Worm (Caenorhabditis elegans) whole organism, late embryonic: ENCODE measurements around the gene fbxb-115.

Experiments used
- C08G9.2 ChIP-seq: sonication (generic microtip); optimal IDR thresholded peaks from 2 replicates; lab custom pipeline; 2016; ENCODE audit warnings: mild to moderate bottlenecking, missing genetic modification characterization, moderate library complexity, missing compliant biosample characterization
- C38D4.7 ChIP-seq: fragments of 200-800 bp; sonication (Bioruptor generic); optimal IDR thresholded peaks from 2 replicates; lab custom pipeline; 2018; ENCODE audit warnings: mild to moderate bottlenecking, missing genetic modification characterization, moderate library complexity, missing compliant biosample characterization
- F13H6.1 ChIP-seq: sonication (generic microtip); optimal IDR thresholded peaks from 2 replicates; lab custom pipeline; 2016; ENCODE audit warnings: missing genetic modification characterization, missing compliant biosample characterization
- K02D7.2 ChIP-seq: sonication (generic microtip); optimal IDR thresholded peaks from 2 replicates; lab custom pipeline; 2017; ENCODE audit warnings: mild to moderate bottlenecking, missing genetic modification characterization, missing compliant biosample characterization
- K09A11.1 ChIP-seq: sonication (generic microtip); optimal IDR thresholded peaks from 2 replicates; lab custom pipeline; 2017; ENCODE audit warnings: antibody characterized with exemption, mild to moderate bottlenecking, missing genetic modification characterization, missing compliant biosample characterization; ENCODE audit not compliant: insufficient read depth
- T23F11.4 ChIP-seq: fragments of 200-800 bp; sonication (Bioruptor generic); optimal IDR thresholded peaks from 2 replicates; lab custom pipeline; 2018; ENCODE audit warnings: mild to moderate bottlenecking, missing genetic modification characterization, missing compliant biosample characterization
- Y22D7AL.16 ChIP-seq: sonication (generic microtip); optimal IDR thresholded peaks from 2 replicates; lab custom pipeline; 2016; ENCODE audit warnings: missing genetic modification characterization, missing compliant biosample characterization
- ama-1 ChIP-seq: fragments of 150-350 bp; optimal IDR thresholded peaks from 2 replicates; lab custom pipeline; 2014
- ceh-14 ChIP-seq: sonication (generic microtip); optimal IDR thresholded peaks from 2 replicates; lab custom pipeline; 2016; ENCODE audit warnings: missing genotype, missing genetic modification characterization, missing compliant biosample characterization
- ceh-19 ChIP-seq: fragments of 200-800 bp; sonication (Bioruptor generic); optimal IDR thresholded peaks from 2 replicates; lab custom pipeline; 2018; ENCODE audit warnings: mild to moderate bottlenecking, missing genetic modification characterization, missing compliant biosample characterization
- ceh-31 ChIP-seq: sonication (generic microtip); optimal IDR thresholded peaks from 2 replicates; lab custom pipeline; 2016; ENCODE audit warnings: missing genetic modification characterization, missing compliant biosample characterization
- ceh-34 ChIP-seq: sonication (generic microtip); optimal IDR thresholded peaks from 2 replicates; lab custom pipeline; 2016; ENCODE audit warnings: mild to moderate bottlenecking, missing genetic modification characterization, missing compliant biosample characterization
- ceh-45 ChIP-seq: fragments of 200-800 bp; sonication (Bioruptor generic); IDR thresholded peaks from 2 replicates; pipeline ENCODE4 v1.3.6; 2022; ENCODE audit warnings: missing genetic modification reagents, missing genetic modification characterization, missing compliant biosample characterization
- ceh-48 ChIP-seq: sonication (generic microtip); optimal IDR thresholded peaks from 2 replicates; lab custom pipeline; 2016; ENCODE audit warnings: missing genetic modification characterization, inconsistent platforms, missing compliant biosample characterization
- ceh-6 ChIP-seq: fragments of 200-800 bp; sonication (Bioruptor generic); optimal IDR thresholded peaks from 2 replicates; lab custom pipeline; 2018; ENCODE audit warnings: mild to moderate bottlenecking, missing genetic modification characterization, missing compliant biosample characterization
- dve-1 ChIP-seq: sonication (generic microtip); optimal IDR thresholded peaks from 2 replicates; lab custom pipeline; 2017; ENCODE audit warnings: antibody characterized with exemption, mild to moderate bottlenecking, missing genetic modification characterization, missing compliant biosample characterization
- elt-2 ChIP-seq: sonication (generic microtip); optimal IDR thresholded peaks from 2 replicates; lab custom pipeline; 2016; ENCODE audit warnings: missing genetic modification reagents, missing genetic modification characterization, missing compliant biosample characterization
- hlh-15 ChIP-seq: sonication (generic microtip); optimal IDR thresholded peaks from 2 replicates; lab custom pipeline; 2016; ENCODE audit warnings: missing genetic modification characterization, missing compliant biosample characterization
- hlh-30 ChIP-seq: sonication (generic microtip); optimal IDR thresholded peaks from 2 replicates; lab custom pipeline; 2017; ENCODE audit warnings: antibody characterized with exemption, missing genetic modification characterization, missing compliant biosample characterization; ENCODE audit not compliant: insufficient read depth
- hlh-6 ChIP-seq: sonication (generic microtip); optimal IDR thresholded peaks from 2 replicates; lab custom pipeline; 2016; ENCODE audit warnings: missing genotype, missing genetic modification characterization, missing compliant biosample characterization
- lim-6 ChIP-seq: sonication (generic microtip); optimal IDR thresholded peaks from 2 replicates; lab custom pipeline; 2016; ENCODE audit warnings: missing genetic modification characterization, missing compliant biosample characterization
- lin-11 ChIP-seq: fragments of 200-800 bp; sonication (Bioruptor generic); optimal IDR thresholded peaks from 2 replicates; lab custom pipeline; 2018; ENCODE audit warnings: mild to moderate bottlenecking, missing genetic modification characterization, missing compliant biosample characterization
- madf-2 ChIP-seq: sonication (generic microtip); optimal IDR thresholded peaks from 2 replicates; lab custom pipeline; 2017; ENCODE audit warnings: missing genetic modification characterization, missing compliant biosample characterization
- nhr-11 ChIP-seq: fragments of 150-350 bp; optimal IDR thresholded peaks from 2 replicates; lab custom pipeline; 2014; ENCODE audit warnings: missing biosample characterization, missing genetic modification characterization
- npax-4 ChIP-seq: sonication (generic microtip); optimal IDR thresholded peaks from 2 replicates; lab custom pipeline; 2016; ENCODE audit warnings: missing genetic modification characterization, missing compliant biosample characterization
- pax-1 ChIP-seq: fragments of 150-350 bp; optimal IDR thresholded peaks from 2 replicates; lab custom pipeline; 2014; ENCODE audit warnings: missing biosample characterization, missing genetic modification characterization
- pha-2 ChIP-seq: sonication (generic microtip); optimal IDR thresholded peaks from 2 replicates; lab custom pipeline; 2017; ENCODE audit warnings: mild to moderate bottlenecking, missing genetic modification characterization, missing compliant biosample characterization
- pros-1 ChIP-seq: fragments of 150-350 bp; optimal IDR thresholded peaks from 2 replicates; lab custom pipeline; 2014; ENCODE audit warnings: missing biosample characterization, missing genetic modification reagents, missing genetic modification characterization
- ref-2 ChIP-seq: sonication (generic microtip); optimal IDR thresholded peaks from 2 replicates; lab custom pipeline; 2016; ENCODE audit warnings: missing genetic modification characterization, missing compliant biosample characterization
- rnt-1 ChIP-seq: sonication (generic microtip); optimal IDR thresholded peaks from 2 replicates; lab custom pipeline; 2016; ENCODE audit warnings: missing genetic modification characterization, missing compliant biosample characterization
- sox-2 ChIP-seq: fragments of 200-800 bp; sonication (Bioruptor generic); IDR thresholded peaks from 2 replicates; pipeline ENCODE4 v1.3.6; 2022; ENCODE audit warnings: missing genetic modification reagents, missing genetic modification characterization, missing compliant biosample characterization
- sox-4 ChIP-seq: sonication (generic microtip); optimal IDR thresholded peaks from 2 replicates; lab custom pipeline; 2017; ENCODE audit warnings: mild to moderate bottlenecking, missing genetic modification characterization, inconsistent platforms, missing compliant biosample characterization
- tbx-2 ChIP-seq: sonication (generic microtip); optimal IDR thresholded peaks from 2 replicates; lab custom pipeline; 2016; ENCODE audit warnings: missing genetic modification characterization, missing compliant biosample characterization
- tbx-7 ChIP-seq: sonication (generic microtip); optimal IDR thresholded peaks from 2 replicates; lab custom pipeline; 2016; ENCODE audit warnings: missing genotype, missing genetic modification characterization, missing compliant biosample characterization
- unc-3 ChIP-seq, 2 experiments: fragments of 200-800 bp in 1 of 2; sonication (Bioruptor generic) in 1 of 2; sonication (generic microtip) in 1 of 2; conservative IDR thresholded peaks in 1 of 2; optimal IDR thresholded peaks in 1 of 2; 2 replicates each; pipeline versions ENCODE4 v1.3.6 to Lab custom; 2016 to 2022; ENCODE audit warnings: missing compliant biosample characterization in 2 of 2, missing genetic modification characterization in 2 of 2, missing genetic modification reagents in 1 of 2
- unc-42 ChIP-seq: sonication (generic microtip); optimal IDR thresholded peaks from 2 replicates; lab custom pipeline; 2016; ENCODE audit warnings: missing genotype, missing genetic modification characterization, missing compliant biosample characterization
- unc-55 ChIP-seq: sonication (generic microtip); optimal IDR thresholded peaks from 2 replicates; lab custom pipeline; 2017; ENCODE audit warnings: missing biosample characterization, missing genetic modification reagents, missing genetic modification characterization
- ztf-16 ChIP-seq: sonication (generic microtip); optimal IDR thresholded peaks from 2 replicates; lab custom pipeline; 2017; ENCODE audit warnings: missing genetic modification characterization, missing compliant biosample characterization

The fbxb-115 gene

ce11 chrV:19230413-19230812 lies 9.6 kb downstream of the fbxb-115 start, which contains the start of gene sqst-3:
sqst-3 (plus strand) TSS chrV:19230782.
- TF ChIP-seq ceh-19 (no peak), dve-1 (no peak), T23F11.4 (GFP tag; lab: Kevin White, UChicago) (no peak), pax-1 (tag; lab: Kevin White, UChicago) (no peak)

- TF ChIP-seq ztf-16, result no peak
- no peak for TF ChIP-seq ceh-34
- no peak for TF ChIP-seq tbx-7 (tag; lab: Kevin White, UChicago)
- TF ChIP-seq madf-2 (tag; lab: Kevin White, UChicago), result no peak
- no peak for TF ChIP-seq unc-42
- no peak for TF ChIP-seq C38D4.7 (GFP tag; lab: Kevin White, UChicago)
- no peak for TF ChIP-seq ceh-48 (tag; lab: Kevin White, UChicago)
- TF ChIP-seq sox-4 (tag; lab: Kevin White, UChicago), result no peak
- no peak for TF ChIP-seq hlh-30 (tag; lab: Kevin White, UChicago)
- TF ChIP-seq hlh-15 (tag; lab: Kevin White, UChicago), result no peak
- TF ChIP-seq unc-55, result no peak
- no peak for TF ChIP-seq tbx-2 (tag; lab: Kevin White, UChicago)
- TF ChIP-seq sox-2, result no peak
These were observed 22.4 kb downstream of the fbxb-115 start, which contains the start of gene oac-49 for ce11 chrV:19217675-19218074. oac-49 (plus strand) TSS chrV:19217975.

- no peak for TF ChIP-seq dve-1
- TF ChIP-seq lim-6, result no peak
- no peak for TF ChIP-seq pha-2 (tag; lab: Kevin White, UChicago)
- no peak for TF ChIP-seq ama-1 (lab: Kevin White, UChicago)
- TF ChIP-seq ceh-19, result no peak
- no peak for TF ChIP-seq nhr-11 (tag; lab: Kevin White, UChicago)
- no peak for TF ChIP-seq hlh-15 (tag; lab: Kevin White, UChicago)
- TF ChIP-seq pros-1 (tag; lab: Kevin White, UChicago), result no peak
- TF ChIP-seq unc-3 (GFP tag; conservative IDR thresholded peaks at IDR 0.05; lab: Robert Waterston, UW), result no peak
- TF ChIP-seq unc-3 (tag; optimal IDR thresholded peaks at IDR 0.05; lab: Kevin White, UChicago), result no peak
- TF ChIP-seq K02D7.2, result no peak
- no peak for TF ChIP-seq F13H6.1
- TF ChIP-seq rnt-1 (tag; lab: Kevin White, UChicago), result no peak
- no peak for TF ChIP-seq hlh-30 (tag; lab: Kevin White, UChicago)
- no peak for TF ChIP-seq T23F11.4 (GFP tag; lab: Kevin White, UChicago)
- TF ChIP-seq madf-2 (tag; lab: Kevin White, UChicago), result no peak
- no peak for TF ChIP-seq ref-2 (tag; lab: Kevin White, UChicago)
- no peak for TF ChIP-seq pax-1 (tag; lab: Kevin White, UChicago)
- no peak for TF ChIP-seq ceh-14 (tag; lab: Kevin White, UChicago)
- TF ChIP-seq hlh-6, result no peak
- no peak for TF ChIP-seq ceh-45 (GFP tag; lab: Robert Waterston, UW)
These were observed 22.9 kb downstream of the fbxb-115 start, which contains the start of gene srr-2 for ce11 chrV:19217104-19217503. srr-2 (minus strand) TSS chrV:19217176.

- TF ChIP-seq elt-2, result peak; percentile 40
- no peak for TF ChIP-seq ceh-31
- TF ChIP-seq, all 69 proteins: peak for 1
These were observed 27.7 kb downstream of the fbxb-115 start for ce11 chrV:19212354-19212753.

ce11 chrV:19211795-19212194 lies 28.2 kb downstream of the fbxb-115 start, which contains the start of gene nhr-79:
nhr-79 (minus strand) TSS chrV:19211895.
- no peak for TF ChIP-seq ceh-6 (GFP tag; lab: Kevin White, UChicago)
- TF ChIP-seq nhr-11 (tag; lab: Kevin White, UChicago), result no peak
- no peak for TF ChIP-seq pha-2 (tag; lab: Kevin White, UChicago)
- no peak for TF ChIP-seq T23F11.4 (GFP tag; lab: Kevin White, UChicago)
- no peak for TF ChIP-seq Y22D7AL.16 (tag; lab: Kevin White, UChicago)
- TF ChIP-seq C08G9.2 (tag; lab: Kevin White, UChicago), result no peak
- no peak for TF ChIP-seq npax-4 (tag; lab: Kevin White, UChicago)
- no peak for TF ChIP-seq K09A11.1 (tag; lab: Kevin White, UChicago)
- TF ChIP-seq pax-1 (tag; lab: Kevin White, UChicago), result no peak
- no peak for TF ChIP-seq pros-1 (tag; lab: Kevin White, UChicago)
- no peak for TF ChIP-seq hlh-15 (tag; lab: Kevin White, UChicago)
- no peak for TF ChIP-seq lin-11 (tag; lab: Kevin White, UChicago)
- TF ChIP-seq K02D7.2, result no peak
- TF ChIP-seq sox-2, result no peak
- no peak for TF ChIP-seq F13H6.1
